Worm (Caenorhabditis elegans): ENCODE data around the gene rabr-1.

The rabr-1 gene

ce11 chrX:2473618-2474017 lies 22.4 kb upstream of the rabr-1 start, which contains the start of gene R04B3.2:
R04B3.2 (minus strand) TSS chrX:2473718.
- TF ChIP-seq unc-62 (GFP tag; optimal IDR thresholded peaks at IDR 0.05 in 1 of 2) = peak in 1 of 2 experiments; percentile 6
- TF ChIP-seq unc-62 (tag; optimal IDR thresholded peaks at IDR 0.05) = no peak
- no peak for TF ChIP-seq Y105C5A.15 (GFP tag; IDR thresholded peaks at IDR 0.05)

- TF ChIP-seq ama-1 (optimal IDR thresholded peaks at IDR 0.05) = no peak
- TF ChIP-seq lin-38 (GFP tag; IDR thresholded peaks at IDR 0.05) = no peak
- no peak for TF ChIP-seq T26A8.4 (GFP tag; IDR thresholded peaks at IDR 0.05)
- no peak for TF ChIP-seq egl-43 (GFP tag; IDR thresholded peaks at IDR 0.05)
- TF ChIP-seq hmg-1.1 (GFP tag; IDR thresholded peaks at IDR 0.05) = no peak
- no peak for TF ChIP-seq dve-1 (tag; optimal IDR thresholded peaks at IDR 0.05; ENCODE audit: insufficient read depth)
- no peak for TF ChIP-seq nhr-111 (GFP tag; optimal IDR thresholded peaks at IDR 0.05)
- no peak for TF ChIP-seq rbr-2 (tag; optimal IDR thresholded peaks at IDR 0.05)
- TF ChIP-seq saeg-2 (GFP tag; IDR thresholded peaks at IDR 0.05) = no peak
- no peak for TF ChIP-seq zip-2 (tag; optimal IDR thresholded peaks at IDR 0.05)
- TF ChIP-seq vab-7 (GFP tag; IDR thresholded peaks at IDR 0.05) = no peak
- no peak for TF ChIP-seq ces-1 (GFP tag; optimal IDR thresholded peaks at IDR 0.05)
- no peak for TF ChIP-seq duxl-1 (tag; optimal IDR thresholded peaks at IDR 0.05; ENCODE audit: poor library complexity)
Measured at ce11 chrX:2475873-2476272, 20.1 kb upstream of the rabr-1 start, which contains the start of gene R04B3.3. R04B3.3 (minus strand) TSS chrX:2475973.

ce11 chrX:2478823-2479222 lies 17.2 kb upstream of the rabr-1 start, which contains the start of gene K02E10.5:
K02E10.5 (minus strand) TSS chrX:2478923.
- TF ChIP-seq set-16 (GFP tag; IDR thresholded peaks at IDR 0.05) = no peak
- no peak for TF ChIP-seq dmd-8 (GFP tag; IDR thresholded peaks at IDR 0.05)
- no peak for TF ChIP-seq unc-39 (tag; optimal IDR thresholded peaks at IDR 0.05)

ce11 chrX:2482622-2483021 lies 13.4 kb upstream of the rabr-1 start, which contains the start of gene K02E10.6:
K02E10.6 (minus strand) TSS chrX:2482770.
- TF ChIP-seq hlh-11 (tag; optimal IDR thresholded peaks at IDR 0.05) (peak; percentile 39), lsy-2 (tag; optimal IDR thresholded peaks at IDR 0.05) (no peak), pha-4 (GFP tag; IDR thresholded peaks at IDR 0.05) (no peak), pha-4 (tag; optimal IDR thresholded peaks at IDR 0.05) (peak; percentile 53), dve-1 (tag; optimal IDR thresholded peaks at IDR 0.05; ENCODE audit: insufficient read depth) (peak; percentile 29), nhr-6 (tag; optimal IDR thresholded peaks at IDR 0.05) (peak; percentile 64), aha-1 (tag) (peak; percentile 75), daf-16 (GFP tag; optimal IDR thresholded peaks at IDR 0.05) (no peak), daf-16 (tag; optimal IDR thresholded peaks at IDR 0.05) (peak; percentile 66), unc-39 (tag; optimal IDR thresholded peaks at IDR 0.05) (no peak), pqm-1 (tag; optimal IDR thresholded peaks at IDR 0.05) (peak; percentile 5), snpc-4 (tag; optimal IDR thresholded peaks at IDR 0.05) (no peak), dmd-6 (GFP tag; IDR thresholded peaks at IDR 0.05) (0 out of 2 replicates have a peak, but pooled peaks have one; percentile 10), hlh-30 (tag; optimal IDR thresholded peaks at IDR 0.05; ENCODE audit: insufficient read depth) (peak; percentile 42)

- TF ChIP-seq vab-7 (GFP tag; IDR thresholded peaks at IDR 0.05) (no peak), zfp-2 (tag; optimal IDR thresholded peaks at IDR 0.05) (no peak), ceh-62 (tag; optimal IDR thresholded peaks at IDR 0.05) (no peak), spr-1 (tag; optimal IDR thresholded peaks at IDR 0.05) (no peak), egl-43 (GFP tag; IDR thresholded peaks at IDR 0.05) (no peak), ama-1 (optimal IDR thresholded peaks at IDR 0.05) (no peak), unc-62 (GFP tag; optimal IDR thresholded peaks at IDR 0.05 in 1 of 2) (no peak), unc-62 (tag; optimal IDR thresholded peaks at IDR 0.05) (no peak), hmg-1.1 (GFP tag; IDR thresholded peaks at IDR 0.05) (no peak), nhr-42 (GFP tag; IDR thresholded peaks at IDR 0.05) (no peak), daf-19 (GFP tag; conservative IDR thresholded peaks at IDR 0.05) (no peak), T26A8.4 (GFP tag; IDR thresholded peaks at IDR 0.05) (no peak)
Measured at ce11 chrX:2483078-2483477, 12.9 kb upstream of the rabr-1 start, which contains the start of gene K02E10.4. K02E10.4 (plus strand) TSS chrX:2483263.
